Worm (Caenorhabditis elegans): Measurements from ENCODE around the gene T05A8.3.
"Not testable (repeated sequence)": the region's sequence is repeated elsewhere in the genome, so short reads cannot be mapped to it uniquely, and the experiment has no call there.

- TF ChIP-seq lin-35 (GFP tag; optimal IDR thresholded peaks at IDR 0.05); efl-1 (optimal IDR thresholded peaks at IDR 0.05); efl-1 (GFP tag; optimal IDR thresholded peaks at IDR 0.05 in 1 of 2); ceh-88 (GFP tag; IDR thresholded peaks at IDR 0.05); lir-3 (tag; optimal IDR thresholded peaks at IDR 0.05; ENCODE audit: poor library complexity); ceh-82 (tag; optimal IDR thresholded peaks at IDR 0.05); nhr-12 (tag; optimal IDR thresholded peaks at IDR 0.05); zag-1 (tag; optimal IDR thresholded peaks at IDR 0.05): not testable (repeated sequence)
Observed at ce11 chrII:2673534-2673933, 43.7 kb downstream of the T05A8.3 start, which contains the start of the genes F22E5.20 and F22E5.1.

Measured in whole organism, L1 larva.